Worm (Caenorhabditis elegans): ENCODE results near the gene strm-1.
"Not testable (repeated sequence)": the region's sequence is repeated elsewhere in the genome, so short reads cannot be mapped to it uniquely, and the experiment has no call there.

strm-1 gene

DNA sequence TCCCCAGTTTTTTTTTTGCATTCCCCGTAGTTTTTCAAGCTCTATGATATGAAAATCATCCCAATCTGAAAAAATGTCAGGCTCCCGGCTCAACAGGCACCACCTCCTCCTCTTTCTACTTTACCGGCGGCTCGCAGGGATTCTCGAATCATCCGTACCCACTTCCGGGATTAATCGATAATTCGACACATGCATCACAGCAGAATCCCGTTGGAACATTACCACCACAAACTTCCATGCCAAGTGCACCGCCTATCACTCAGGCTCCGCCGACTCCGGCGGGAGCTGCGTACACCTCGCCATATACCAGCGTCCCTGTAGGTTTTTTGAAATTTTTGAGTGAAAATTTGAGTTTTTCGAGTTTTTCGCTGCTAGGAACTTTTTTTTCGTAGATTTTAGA lies 19.4 kb downstream of the strm-1 start:
- TF ChIP-seq W03F9.2 (tag; optimal IDR thresholded peaks at IDR 0.05): no peak
- TF ChIP-seq dao-5 (tag; optimal IDR thresholded peaks at IDR 0.05): no peak
- no peak for TF ChIP-seq him-1 (tag; optimal IDR thresholded peaks at IDR 0.05)

DNA sequence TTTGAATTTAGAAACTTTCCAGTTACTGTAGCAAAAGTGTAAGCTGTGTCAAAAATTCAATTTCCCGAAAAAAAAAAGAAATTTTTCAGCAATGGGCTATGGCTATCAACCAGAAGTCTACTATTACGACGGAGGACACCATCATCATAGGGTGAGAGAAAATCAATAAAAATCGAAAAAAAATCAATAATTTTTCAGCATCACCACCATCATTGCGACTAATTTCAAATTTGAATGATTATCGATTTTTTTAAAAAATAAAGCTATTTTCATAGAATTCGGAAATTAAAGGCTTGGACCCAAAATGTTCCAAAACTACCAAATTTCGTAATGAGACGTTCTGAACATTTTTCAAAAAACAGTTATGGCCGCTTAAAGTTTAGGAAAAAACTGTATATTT lies 21.8 kb downstream of the strm-1 start:
- TF ChIP-seq W03F9.2 (tag; optimal IDR thresholded peaks at IDR 0.05): no peak
- TF ChIP-seq dao-5 (tag; optimal IDR thresholded peaks at IDR 0.05): no peak
- no peak for TF ChIP-seq him-1 (tag; optimal IDR thresholded peaks at IDR 0.05)

DNA sequence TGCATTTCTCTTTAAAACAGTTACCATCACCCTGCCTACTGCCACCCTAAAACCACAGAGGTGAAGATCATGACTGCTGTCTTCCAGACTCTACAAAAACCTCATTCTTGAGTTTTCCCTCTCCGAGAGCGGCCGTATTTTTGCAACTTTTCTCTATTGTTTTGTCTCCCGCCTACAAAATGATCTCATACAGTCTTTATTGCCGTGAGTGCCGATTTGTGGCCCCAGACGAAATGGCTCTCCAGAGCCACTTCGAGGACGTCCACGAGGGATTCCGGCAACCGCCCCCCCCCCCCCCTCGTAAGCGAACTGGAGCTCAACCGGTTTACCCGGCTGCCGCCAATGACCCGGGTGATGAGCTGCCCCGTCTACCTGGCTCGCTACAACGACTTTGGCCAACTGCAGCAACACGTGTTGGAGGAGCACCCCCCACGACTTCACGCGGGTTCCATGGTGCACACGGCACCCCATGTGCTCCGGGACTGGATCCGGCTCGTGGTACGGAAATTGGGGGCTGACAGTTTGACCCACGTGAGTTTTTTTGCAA lies 23.0 kb downstream of the strm-1 start:
- TF ChIP-seq dao-5 (tag; optimal IDR thresholded peaks at IDR 0.05) (no peak), W03F9.2 (tag; optimal IDR thresholded peaks at IDR 0.05) (no peak), him-1 (tag; optimal IDR thresholded peaks at IDR 0.05) (no peak)

DNA sequence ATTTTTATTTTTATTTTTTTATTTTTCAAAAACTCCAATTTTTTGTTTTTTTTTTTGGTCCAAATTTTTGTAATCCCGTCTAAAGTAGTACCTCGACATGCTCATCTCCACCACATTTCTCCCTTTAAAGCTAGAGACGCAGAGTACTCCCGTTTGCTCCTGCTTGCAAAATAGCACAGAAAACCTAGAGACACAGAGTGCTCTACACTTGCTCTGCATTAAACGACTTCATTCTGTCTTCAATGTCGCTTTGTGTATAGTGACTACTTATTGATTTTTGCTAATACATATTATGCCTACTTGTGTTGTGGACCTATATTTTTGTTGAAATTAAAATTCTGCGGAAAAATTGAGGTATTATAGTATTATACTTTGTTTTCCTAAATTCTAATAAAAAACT lies 24.3 kb downstream of the strm-1 start, which contains the start of gene W04B5.8:
Gene W04B5.8 (plus strand): TSS at position 195 of the 400 bp plus-strand sequence.
- TF ChIP-seq dao-5 (tag; optimal IDR thresholded peaks at IDR 0.05): no peak
- TF ChIP-seq him-1 (tag; optimal IDR thresholded peaks at IDR 0.05): no peak
- TF ChIP-seq W03F9.2 (tag; optimal IDR thresholded peaks at IDR 0.05): no peak

DNA sequence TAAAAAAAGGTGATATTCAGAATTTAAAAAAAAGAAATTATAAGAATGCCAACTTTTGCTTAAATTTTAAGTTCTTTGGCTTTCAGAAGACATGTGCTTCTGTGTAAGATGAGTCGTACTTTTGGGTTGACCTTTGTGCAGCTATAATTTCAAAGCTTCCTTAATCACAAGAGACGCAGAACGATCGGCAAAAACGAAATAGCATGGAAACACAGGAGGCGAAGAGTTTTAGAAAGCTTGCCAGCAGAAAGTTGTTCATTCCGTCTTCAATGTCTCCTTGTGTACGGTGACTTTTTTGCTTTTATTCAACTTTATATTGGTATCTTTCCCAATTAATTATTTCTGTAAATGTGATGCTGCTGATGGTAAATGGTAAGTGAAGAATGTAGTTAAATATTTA lies 31.1 kb downstream of the strm-1 start:
- no peak for TF ChIP-seq W03F9.2 (tag; optimal IDR thresholded peaks at IDR 0.05)
- TF ChIP-seq him-1 (tag; optimal IDR thresholded peaks at IDR 0.05): no peak
- no peak for TF ChIP-seq dao-5 (tag; optimal IDR thresholded peaks at IDR 0.05)

DNA sequence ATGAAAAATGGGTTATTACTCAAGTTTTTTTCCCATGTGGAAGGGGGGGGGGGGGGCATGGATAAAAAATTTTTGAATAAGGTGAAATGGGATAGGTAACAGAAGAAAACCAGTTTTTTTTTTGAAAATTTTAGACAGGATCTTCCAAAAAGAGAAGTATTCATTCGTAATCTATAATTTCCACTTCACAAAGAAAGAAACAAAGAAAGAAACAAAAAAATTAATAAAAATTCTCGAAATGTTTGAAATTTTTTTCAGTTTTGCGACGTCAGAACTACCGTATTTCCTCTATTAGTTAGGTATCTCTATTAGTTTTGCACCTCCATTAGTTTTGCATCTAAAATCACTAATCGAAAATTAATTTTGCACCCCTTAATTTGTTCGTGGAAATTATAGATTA lies 33.5 kb downstream of the strm-1 start, which contains the start of gene W04B5.6:
Gene W04B5.6 (minus strand): TSS at position 101 of the 400 bp plus-strand sequence.
- not testable (repeated sequence) for TF ChIP-seq him-1, W03F9.2, dao-5 (tag; optimal IDR thresholded peaks at IDR 0.05)

DNA sequence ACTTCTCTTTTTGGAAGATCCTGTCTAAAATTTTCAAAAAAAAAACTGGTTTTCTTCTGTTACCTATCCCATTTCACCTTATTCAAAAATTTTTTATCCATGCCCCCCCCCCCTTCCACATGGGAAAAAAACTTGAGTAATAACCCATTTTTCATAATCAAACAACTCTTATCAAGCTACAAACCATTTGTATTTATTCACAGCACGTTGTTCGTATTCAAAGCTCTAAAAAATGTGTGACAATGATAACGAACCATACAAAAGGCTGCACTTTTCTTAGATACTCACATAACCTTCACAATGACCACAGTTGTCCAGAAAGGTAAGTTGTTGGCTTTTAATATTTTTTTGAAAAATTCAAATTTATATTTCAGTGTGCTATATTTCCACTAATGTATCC lies 33.9 kb downstream of the strm-1 start, which contains the start of gene E02H9.6:
Gene E02H9.6 (plus strand): TSS at position 301 of the 400 bp plus-strand sequence.
- TF ChIP-seq dao-5, W03F9.2, him-1 (tag; optimal IDR thresholded peaks at IDR 0.05): not testable (repeated sequence)

DNA sequence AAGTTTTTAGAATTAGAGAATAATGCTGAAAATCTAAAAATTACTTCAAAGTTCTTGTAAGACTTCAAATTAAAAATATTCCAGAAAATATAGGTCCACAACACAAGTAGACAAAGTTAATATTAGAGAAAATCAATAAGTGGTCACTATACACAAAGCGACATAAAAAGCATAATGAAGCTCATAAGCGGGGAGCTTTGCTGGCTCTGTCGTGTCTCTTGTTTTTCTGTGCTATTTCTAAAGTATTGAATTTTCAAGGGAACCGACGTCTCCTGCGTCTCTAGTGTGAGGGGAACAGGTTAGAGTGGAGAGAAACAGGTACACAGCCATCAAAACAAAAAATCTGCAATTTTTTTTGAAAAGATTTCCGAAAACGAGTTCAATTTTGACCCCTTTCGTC lies 36.7 kb downstream of the strm-1 start, which contains the start of gene E02H9.13:
Gene E02H9.13 (minus strand): TSS at position 199 of the 400 bp plus-strand sequence.
- TF ChIP-seq W03F9.2 (tag; optimal IDR thresholded peaks at IDR 0.05) (no peak), dao-5 (tag; optimal IDR thresholded peaks at IDR 0.05) (no peak), him-1 (tag; optimal IDR thresholded peaks at IDR 0.05) (no peak)

DNA sequence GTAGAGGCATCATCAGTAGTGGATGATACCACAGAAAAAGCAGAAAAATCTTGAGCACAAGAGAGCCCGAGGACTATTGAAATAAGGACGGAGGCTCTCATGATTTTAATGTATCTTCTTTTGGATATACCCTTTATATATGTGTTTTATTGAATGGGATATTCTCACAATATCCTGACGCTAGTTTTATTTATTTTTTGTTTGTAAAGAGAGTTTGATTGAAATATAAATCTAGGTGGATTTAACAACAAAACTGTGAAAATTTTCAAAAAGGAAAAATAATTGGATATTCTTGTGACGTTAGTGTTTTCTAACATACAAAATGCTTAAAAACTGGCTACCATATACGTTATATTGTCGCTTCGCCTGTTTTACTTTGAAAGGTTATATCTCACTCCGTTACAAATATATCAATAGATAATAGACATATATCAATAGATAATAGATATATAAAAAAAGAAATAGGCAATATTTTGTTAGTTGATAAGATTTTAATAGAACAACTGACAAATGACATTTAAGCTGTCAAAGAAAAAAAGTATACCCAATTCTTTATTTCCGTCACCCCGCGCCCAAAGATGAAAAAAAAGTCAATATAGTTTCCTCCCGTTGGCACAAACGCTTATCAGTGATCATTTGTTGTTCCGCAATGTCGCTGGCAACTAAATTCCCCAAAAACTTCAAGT lies 43.8 kb downstream of the strm-1 start, which contains the start of the genes E02H9.7 and klo-2:
Gene E02H9.7 (minus strand): TSS at position 101 of the 686 bp plus-strand sequence.
Gene klo-2 (plus strand): TSS at position 636 of the 686 bp plus-strand sequence.
- no peak for TF ChIP-seq dao-5 (tag; optimal IDR thresholded peaks at IDR 0.05)

DNA sequence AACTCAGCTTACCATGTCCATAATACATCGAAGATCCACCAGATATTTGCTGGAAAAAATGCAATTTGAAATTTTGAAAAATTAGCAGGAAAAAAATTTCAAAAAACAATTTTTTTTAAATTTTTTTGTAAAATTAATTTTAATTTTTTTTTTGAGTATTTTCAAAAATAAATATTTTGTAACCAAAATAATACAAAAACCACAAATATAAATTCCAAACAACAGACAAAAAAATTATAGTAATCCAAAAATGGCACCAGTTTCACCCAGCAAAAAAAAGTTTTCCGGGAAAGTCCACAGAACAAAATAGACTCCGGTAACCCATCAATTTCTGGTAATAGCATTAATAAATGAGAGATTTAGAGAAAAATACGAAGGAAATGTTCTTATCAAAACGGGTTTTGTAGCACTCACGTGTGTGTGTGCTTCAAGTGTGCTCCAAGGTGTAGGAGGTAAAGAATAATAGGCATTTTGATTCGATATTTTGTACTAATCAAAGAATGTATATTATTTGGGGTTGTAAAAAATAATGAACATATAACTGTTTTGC lies 53.0 kb downstream of the strm-1 start, which contains the start of gene nhr-121:
Gene nhr-121 (minus strand): TSS at position 51 of the 550 bp plus-strand sequence.
- no peak for TF ChIP-seq him-1 (tag; optimal IDR thresholded peaks at IDR 0.05)
- no peak for TF ChIP-seq dao-5 (tag; optimal IDR thresholded peaks at IDR 0.05)
- no peak for TF ChIP-seq W03F9.2 (tag; optimal IDR thresholded peaks at IDR 0.05)

Measured in whole organism, L4/young adult.